Worm (Caenorhabditis elegans): ENCODE results near the gene C08G9.1.
A peak's percentile ranks its signal among the peaks of the same experiment; 100 is the strongest.

DNA sequence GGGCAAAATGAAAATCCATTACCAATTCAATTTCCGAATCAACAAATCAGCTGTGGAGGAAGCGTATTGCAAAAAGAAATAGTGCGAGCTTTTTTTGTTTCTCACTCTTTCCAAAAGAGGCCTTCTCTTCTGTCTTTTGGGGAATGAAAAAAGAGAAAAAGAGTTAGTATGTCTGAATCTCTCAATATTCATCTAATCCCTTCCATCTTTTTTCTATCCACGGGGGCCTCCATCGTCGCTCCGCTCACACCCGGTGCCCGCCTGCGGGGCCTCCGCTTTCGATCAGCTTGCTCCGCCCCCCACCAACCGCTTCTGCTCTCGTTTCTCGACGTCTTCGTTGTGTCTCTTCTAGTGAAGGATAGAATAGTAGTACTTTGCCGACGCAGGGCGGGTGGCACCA is 39.3 kb upstream of the C08G9.1 start:
- TF ChIP-seq fax-1 (tag; optimal IDR thresholded peaks at IDR 0.05) (no peak), fkh-6 (tag; optimal IDR thresholded peaks at IDR 0.05) (no peak), ets-4 (tag; optimal IDR thresholded peaks at IDR 0.05) (no peak), ref-2 (tag; optimal IDR thresholded peaks at IDR 0.05) (no peak), nfya-1 (tag; optimal IDR thresholded peaks at IDR 0.05) (peak; percentile 11), fkh-10 (GFP tag; optimal IDR thresholded peaks at IDR 0.05) (no peak), unc-3 (GFP tag; conservative IDR thresholded peaks at IDR 0.05) (no peak), unc-3 (tag; optimal IDR thresholded peaks at IDR 0.05) (no peak), K09A11.1 (tag; optimal IDR thresholded peaks at IDR 0.05; ENCODE audit: insufficient read depth) (no peak), ceh-45 (GFP tag; IDR thresholded peaks at IDR 0.05) (no peak), ceh-24 (tag; optimal IDR thresholded peaks at IDR 0.05) (no peak), hlh-6 (tag; optimal IDR thresholded peaks at IDR 0.05) (no peak), dmd-4 (tag; optimal IDR thresholded peaks at IDR 0.05; ENCODE audit: borderline replicate concordance) (no peak), F13H6.1 (tag; optimal IDR thresholded peaks at IDR 0.05) (no peak)

Data from whole organism, late embryonic.